Worm (Caenorhabditis elegans) whole organism, L2 larva: ENCODE data around the gene mif-1.
A peak's percentile ranks its signal among the peaks of the same experiment; 100 is the strongest.
"Not testable (repeated sequence)": the region's sequence is repeated elsewhere in the genome, so short reads cannot be mapped to it uniquely, and the experiment has no call there.

Experiments
- C34F6.9 ChIP-seq: fragments of 150-350 bp; optimal IDR thresholded peaks from 2 replicates; lab custom pipeline; 2014; ENCODE audit warnings: missing biosample characterization, missing genetic modification characterization
- R02D3.7 ChIP-seq: fragments of 150-350 bp; optimal IDR thresholded peaks from 2 replicates; lab custom pipeline; 2014; ENCODE audit warnings: missing biosample characterization, missing genetic modification characterization
- Y55F3AM.14 ChIP-seq: fragments of 200-800 bp; sonication (Bioruptor generic); optimal IDR thresholded peaks from 2 replicates; lab custom pipeline; 2018; ENCODE audit warnings: mild to moderate bottlenecking, missing genetic modification characterization, missing compliant biosample characterization
- ZK546.5 ChIP-seq: sonication (generic microtip); optimal IDR thresholded peaks from 2 replicates; lab custom pipeline; 2017; ENCODE audit warnings: missing biosample characterization, missing genetic modification characterization
- aly-2 ChIP-seq: fragments of 150-350 bp; optimal IDR thresholded peaks from 2 replicates; lab custom pipeline; 2014; ENCODE audit warnings: missing biosample characterization, missing genetic modification characterization
- ama-1 ChIP-seq: fragments of 150-350 bp; optimal IDR thresholded peaks from 2 replicates; lab custom pipeline; 2018; ENCODE audit warnings: inconsistent platforms
- ceh-82 ChIP-seq: fragments of 150-350 bp; optimal IDR thresholded peaks from 2 replicates; lab custom pipeline; 2014; ENCODE audit warnings: missing biosample characterization, missing genetic modification characterization
- crh-2 ChIP-seq: sonication (generic microtip); optimal IDR thresholded peaks from 2 replicates; lab custom pipeline; 2017; ENCODE audit warnings: missing biosample characterization, missing genetic modification characterization
- egl-27 ChIP-seq: sonication (generic microtip); optimal IDR thresholded peaks from 3 replicates; lab custom pipeline; 2017; ENCODE audit warnings: missing biosample characterization, missing genetic modification reagents, missing genetic modification characterization
- elt-3 ChIP-seq: sonication (generic microtip); optimal IDR thresholded peaks from 2 replicates; lab custom pipeline; 2017; ENCODE audit warnings: missing biosample characterization, missing genetic modification characterization
- fos-1 ChIP-seq: fragments of 150-350 bp; optimal IDR thresholded peaks from 2 replicates; lab custom pipeline; 2014; ENCODE audit warnings: missing biosample characterization, missing genetic modification characterization
- gmeb-1 ChIP-seq: fragments of 150-350 bp; optimal IDR thresholded peaks from 2 replicates; lab custom pipeline; 2014; ENCODE audit warnings: missing biosample characterization, missing genetic modification characterization
- lin-13 ChIP-seq: fragments of 150-350 bp; optimal IDR thresholded peaks from 2 replicates; lab custom pipeline; 2014; ENCODE audit warnings: missing biosample characterization, missing genetic modification reagents, missing genetic modification characterization
- lin-39 ChIP-seq: fragments of 150-350 bp; optimal IDR thresholded peaks from 2 replicates; lab custom pipeline; 2014; ENCODE audit warnings: missing biosample characterization, missing genetic modification reagents, missing genetic modification characterization
- lsy-2 ChIP-seq, 2 experiments: fragments of 150-350 bp in 1 of 2; sonication (generic microtip) in 1 of 2; optimal IDR thresholded peaks; 2 replicates each; lab custom pipeline; 2014 to 2017; ENCODE audit warnings: missing biosample characterization in 2 of 2, missing genetic modification characterization in 2 of 2
- mab-5 ChIP-seq: fragments of 150-350 bp; optimal IDR thresholded peaks from 2 replicates; lab custom pipeline; 2014; ENCODE audit warnings: missing biosample characterization, missing genetic modification characterization
- mbf-1 ChIP-seq: sonication (generic microtip); optimal IDR thresholded peaks from 2 replicates; lab custom pipeline; 2017; ENCODE audit warnings: missing biosample characterization, missing genetic modification characterization
- mdl-1 ChIP-seq, 2 experiments: fragments of 150-350 bp in 1 of 2; sonication (generic microtip) in 1 of 2; optimal IDR thresholded peaks; 2 replicates each; lab custom pipeline; 2017; ENCODE audit warnings: missing biosample characterization in 2 of 2, missing genetic modification characterization in 2 of 2
- nhr-10 ChIP-seq: sonication (generic microtip); optimal IDR thresholded peaks from 2 replicates; lab custom pipeline; 2017; ENCODE audit warnings: missing biosample characterization, missing genetic modification characterization
- nhr-11 ChIP-seq: fragments of 150-350 bp; optimal IDR thresholded peaks from 2 replicates; lab custom pipeline; 2014; ENCODE audit warnings: missing biosample characterization, missing genetic modification characterization
- nhr-12 ChIP-seq: fragments of 150-350 bp; optimal IDR thresholded peaks from 2 replicates; lab custom pipeline; 2014; ENCODE audit warnings: missing biosample characterization, missing genetic modification characterization
- nhr-21 ChIP-seq: fragments of 150-350 bp; optimal IDR thresholded peaks from 2 replicates; lab custom pipeline; 2014; ENCODE audit warnings: missing biosample characterization, missing genetic modification characterization
- nhr-23 ChIP-seq: fragments of 150-350 bp; optimal IDR thresholded peaks from 2 replicates; lab custom pipeline; 2014; ENCODE audit warnings: missing biosample characterization, missing genetic modification reagents, missing genetic modification characterization
- nhr-25 ChIP-seq: fragments of 150-350 bp; sonication (generic microtip); optimal IDR thresholded peaks from 3 replicates; lab custom pipeline; 2014; ENCODE audit warnings: missing biosample characterization, missing genetic modification characterization
- nhr-6 ChIP-seq: fragments of 150-350 bp; optimal IDR thresholded peaks from 2 replicates; lab custom pipeline; 2014; ENCODE audit warnings: missing biosample characterization, missing genetic modification characterization
- nhr-77 ChIP-seq: fragments of 150-350 bp; optimal IDR thresholded peaks from 2 replicates; lab custom pipeline; 2014; ENCODE audit warnings: missing biosample characterization, missing genetic modification characterization
- sem-4 ChIP-seq: fragments of 150-350 bp; optimal IDR thresholded peaks from 2 replicates; lab custom pipeline; 2014; ENCODE audit warnings: missing biosample characterization, missing genetic modification reagents, missing genetic modification characterization
- skn-1 ChIP-seq: sonication (generic microtip); optimal IDR thresholded peaks from 2 replicates; lab custom pipeline; 2017; ENCODE audit warnings: missing biosample characterization, missing genetic modification characterization
- sma-3 ChIP-seq: sonication (generic microtip); optimal IDR thresholded peaks from 2 replicates; lab custom pipeline; 2016; ENCODE audit warnings: missing genetic modification reagents, missing genetic modification characterization, missing compliant biosample characterization
- snpc-4 ChIP-seq: fragments of 150-350 bp; optimal IDR thresholded peaks from 2 replicates; lab custom pipeline; 2014; ENCODE audit warnings: missing biosample characterization, missing genetic modification characterization
- unc-39 ChIP-seq: fragments of 150-350 bp; optimal IDR thresholded peaks from 2 replicates; lab custom pipeline; 2014; ENCODE audit warnings: missing biosample characterization, missing genetic modification characterization
- zag-1 ChIP-seq: fragments of 150-350 bp; optimal IDR thresholded peaks from 2 replicates; lab custom pipeline; 2014; ENCODE audit warnings: missing biosample characterization, missing genetic modification characterization
- ztf-1 ChIP-seq: fragments of 200-800 bp; sonication (Bioruptor generic); conservative IDR thresholded peaks from 2 replicates; pipeline ENCODE4 v1.3.6; 2022; ENCODE audit warnings: missing genetic modification characterization, missing compliant biosample characterization
- ztf-11 ChIP-seq: sonication (generic microtip); optimal IDR thresholded peaks from 2 replicates; lab custom pipeline; 2017; ENCODE audit warnings: missing biosample characterization, missing genetic modification characterization
- ztf-4 ChIP-seq: fragments of 150-350 bp; optimal IDR thresholded peaks from 2 replicates; lab custom pipeline; 2014; ENCODE audit warnings: missing biosample characterization, missing genetic modification characterization

Gene mif-1

DNA sequence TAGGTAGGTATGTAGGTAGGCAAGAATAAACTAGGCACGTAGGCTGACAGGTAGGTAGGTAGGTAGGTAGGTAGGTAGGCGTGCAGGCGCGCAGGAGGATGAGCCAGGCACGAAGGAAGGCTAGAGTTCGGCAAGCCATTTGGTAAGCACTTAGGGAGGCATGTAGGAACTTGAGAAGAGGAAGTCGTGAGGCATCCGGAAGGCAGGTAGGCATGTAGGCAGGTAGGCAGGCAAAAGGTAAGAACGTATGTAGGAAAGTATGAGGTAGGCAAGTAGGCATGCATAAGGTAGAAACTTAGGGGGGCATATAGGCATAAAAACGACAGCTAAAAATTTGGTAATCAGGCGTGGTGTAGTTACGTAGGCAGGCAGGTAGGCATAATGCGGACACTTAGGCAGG is 28.2 kb downstream of the mif-1 start:
- no peak for TF ChIP-seq nhr-21 (tag; lab: Kevin White, UChicago)
- no peak for TF ChIP-seq lsy-2 (tag; optimal IDR thresholded peaks at IDR 0.05; lab: Kevin White, UChicago)
- TF ChIP-seq mab-5 (tag; lab: Kevin White, UChicago), result no peak
- TF ChIP-seq nhr-11 (tag; lab: Kevin White, UChicago), result no peak
- TF ChIP-seq Y55F3AM.14 (GFP tag; lab: Kevin White, UChicago), result no peak
- no peak for TF ChIP-seq nhr-25 (tag; lab: Kevin White, UChicago)
- TF ChIP-seq lin-13 (GFP tag; lab: Kevin White, UChicago), result no peak
- no peak for TF ChIP-seq skn-1 (tag; lab: Kevin White, UChicago)
- TF ChIP-seq zag-1 (tag; lab: Kevin White, UChicago), result no peak
- no peak for TF ChIP-seq elt-3 (tag; lab: Kevin White, UChicago)
- no peak for TF ChIP-seq crh-2 (tag; lab: Kevin White, UChicago)
- no peak for TF ChIP-seq gmeb-1 (tag; lab: Kevin White, UChicago)
- no peak for TF ChIP-seq ZK546.5 (tag; lab: Kevin White, UChicago)
- TF ChIP-seq nhr-6 (tag; lab: Kevin White, UChicago), result no peak
- no peak for TF ChIP-seq sma-3 (GFP tag; lab: Kevin White, UChicago)

ce11 chrIII:11878751-11879150 is 30.8 kb downstream of the mif-1 start, which contains the start of gene Y56A3A.6:
TSS of gene Y56A3A.6 (minus strand) at chrIII:11878803.
- TF ChIP-seq mbf-1 (tag; lab: Kevin White, UChicago) (no peak), fos-1 (tag; lab: Kevin White, UChicago) (peak; percentile 18), crh-2 (tag; lab: Kevin White, UChicago) (peak; percentile 20), ama-1 (lab: Kevin White, UChicago) (no peak), snpc-4 (no peak)

ce11 chrIII:11881549-11881948 is 33.6 kb downstream of the mif-1 start:
- TF ChIP-seq nhr-12 (tag; lab: Kevin White, UChicago), result no peak
- peak; percentile 40 for TF ChIP-seq fos-1 (tag; lab: Kevin White, UChicago)

ce11 chrIII:11883694-11884093 is 35.7 kb downstream of the mif-1 start, which contains the start of gene fbxb-22:
TSS of gene fbxb-22 (minus strand) at chrIII:11883754.
- not testable (repeated sequence) for TF ChIP-seq egl-27, ztf-4, nhr-77 (tag; lab: Kevin White, UChicago)

- TF ChIP-seq ztf-1 (GFP tag; lab: Robert Waterston, UW), result no peak
- TF ChIP-seq nhr-25 (tag; lab: Kevin White, UChicago), result no peak
- no peak for TF ChIP-seq R02D3.7
- no peak for TF ChIP-seq sem-4 (tag; lab: Kevin White, UChicago)
- no peak for TF ChIP-seq gmeb-1 (tag; lab: Kevin White, UChicago)
- TF ChIP-seq ztf-4 (tag; lab: Kevin White, UChicago), result no peak
- no peak for TF ChIP-seq nhr-12 (tag; lab: Kevin White, UChicago)
- no peak for TF ChIP-seq crh-2 (tag; lab: Kevin White, UChicago)
- no peak for TF ChIP-seq lin-39 (tag; lab: Kevin White, UChicago)
- no peak for TF ChIP-seq C34F6.9
- TF ChIP-seq mbf-1 (tag; lab: Kevin White, UChicago), result no peak
- no peak for TF ChIP-seq nhr-23 (tag; lab: Kevin White, UChicago)
- no peak for TF ChIP-seq ceh-82
- TF ChIP-seq skn-1 (tag; lab: Kevin White, UChicago), result no peak
- no peak for TF ChIP-seq mdl-1 (tag; optimal IDR thresholded peaks at IDR 0.05; lab: Kevin White, UChicago)
These were observed 43.4 kb downstream of the mif-1 start, which contains the start of gene faah-5 for ce11 chrIII:11891335-11891734. TSS of gene faah-5 (minus strand) at chrIII:11891435.

DNA sequence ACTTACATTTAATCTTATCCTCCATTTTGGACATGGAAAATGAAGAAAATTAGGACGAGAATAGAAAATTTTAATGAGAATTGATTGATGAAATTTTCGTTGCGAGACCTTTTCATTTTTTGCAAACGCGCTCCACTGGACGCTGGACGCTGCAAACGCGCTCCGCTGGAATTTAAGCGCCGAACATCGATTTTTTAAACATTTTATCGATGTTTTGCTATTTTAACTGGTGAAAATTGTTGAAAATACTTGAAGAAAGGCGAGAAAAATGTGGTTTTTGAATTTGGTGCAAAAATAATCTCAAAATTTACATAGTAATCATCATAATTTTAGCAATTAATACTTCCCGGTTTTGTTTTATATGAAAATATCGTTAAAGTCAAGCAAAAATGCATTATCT is 45.0 kb downstream of the mif-1 start, which contains the start of gene Y56A3A.41:
Gene Y56A3A.41, minus strand, starts transcription at position 101 of the 400 bp plus-strand sequence.
- TF ChIP-seq nhr-77 (tag; lab: Kevin White, UChicago), result no peak
- no peak for TF ChIP-seq elt-3 (tag; lab: Kevin White, UChicago)
- TF ChIP-seq gmeb-1 (tag; lab: Kevin White, UChicago), result no peak
- TF ChIP-seq ZK546.5 (tag; lab: Kevin White, UChicago), result no peak
- TF ChIP-seq ztf-11 (tag; lab: Kevin White, UChicago), result no peak
- no peak for TF ChIP-seq R02D3.7
- TF ChIP-seq aly-2 (tag; lab: Kevin White, UChicago), result no peak
- no peak for TF ChIP-seq skn-1 (tag; lab: Kevin White, UChicago)
- no peak for TF ChIP-seq nhr-10 (tag; lab: Kevin White, UChicago)
- TF ChIP-seq nhr-21 (tag; lab: Kevin White, UChicago), result no peak
- no peak for TF ChIP-seq unc-39 (tag; lab: Kevin White, UChicago)
